Worm (Caenorhabditis elegans) whole organism, midembryonic: ENCODE data around the gene itsn-1.

ENCODE experiments used
- T22C8.4 ChIP-seq: fragments of 200-800 bp; sonication (Bioruptor generic); IDR thresholded peaks from 2 replicates; pipeline ENCODE4 v1.3.6; 2022; ENCODE audit warnings: missing genetic modification characterization, missing compliant biosample characterization
- cog-1 ChIP-seq: sonication (generic microtip); optimal IDR thresholded peaks from 2 replicates; lab custom pipeline; 2016; ENCODE audit warnings: missing genetic modification characterization, missing compliant biosample characterization
- flt-1 ChIP-seq: fragments of 200-800 bp; sonication (Bioruptor generic); IDR thresholded peaks from 2 replicates; pipeline ENCODE4 v1.3.6; 2022; ENCODE audit warnings: missing genetic modification characterization, missing compliant biosample characterization
- klf-2 ChIP-seq: fragments of 200-800 bp; sonication (Bioruptor generic); conservative IDR thresholded peaks from 2 replicates; pipeline ENCODE4 v1.3.6; 2022; ENCODE audit warnings: missing genetic modification reagents, missing genetic modification characterization, missing compliant biosample characterization
- med-1 ChIP-seq: sonication (generic microtip); optimal IDR thresholded peaks from 2 replicates; lab custom pipeline; 2017; ENCODE audit warnings: missing genetic modification characterization, mild to moderate bottlenecking, missing compliant biosample characterization, antibody characterized with exemption, missing genetic modification reagents; ENCODE audit not compliant: insufficient read depth
- tab-1 ChIP-seq: fragments of 200-800 bp; sonication (Bioruptor generic); IDR thresholded peaks from 2 replicates; pipeline ENCODE4 v1.3.6; 2022; ENCODE audit warnings: missing genetic modification characterization, missing compliant biosample characterization
- ztf-23 ChIP-seq: fragments of 200-800 bp; sonication (Bioruptor generic); IDR thresholded peaks from 2 replicates; pipeline ENCODE4 v1.3.6; 2022; ENCODE audit warnings: missing genetic modification reagents, missing genetic modification characterization, missing compliant biosample characterization
- ztf-29 ChIP-seq: fragments of 200-800 bp; sonication (Bioruptor generic); IDR thresholded peaks from 2 replicates; pipeline ENCODE4 v1.3.6; 2022; ENCODE audit warnings: missing genetic modification reagents, missing genetic modification characterization, missing compliant biosample characterization

DNA sequence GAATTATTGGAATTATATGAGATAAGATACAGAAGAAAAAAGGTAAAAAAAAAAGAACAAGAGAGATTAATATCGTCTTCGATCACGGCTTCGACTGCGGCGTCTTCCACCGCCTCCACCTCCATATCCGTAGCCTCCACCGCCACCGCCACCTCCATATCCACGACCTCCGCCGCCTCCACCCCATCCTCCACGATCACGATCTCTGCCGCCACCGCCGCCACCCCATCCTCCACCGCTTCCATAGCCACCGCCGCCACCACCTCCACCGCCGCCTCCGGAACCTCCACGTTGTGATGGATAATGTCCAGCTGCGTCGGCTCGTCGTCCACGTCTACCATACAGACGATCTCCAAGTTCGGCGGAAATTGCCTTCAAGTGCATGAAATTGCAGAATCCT is 2.7 kb upstream of the itsn-1 start:
- TF ChIP-seq flt-1 (GFP tag; lab: Robert Waterston, UW) (no peak), ztf-29 (GFP tag; lab: Robert Waterston, UW) (no peak), ztf-23 (GFP tag; lab: Robert Waterston, UW) (no peak), med-1 (no peak), klf-2 (no peak), cog-1 (tag; lab: Kevin White, UChicago) (no peak), T22C8.4 (GFP tag; lab: Robert Waterston, UW) (no peak), tab-1 (GFP tag; lab: Robert Waterston, UW) (0 out of 2 replicates have a peak, but pooled peaks have one; percentile 51)
